Worm (Caenorhabditis elegans): ENCODE data around the gene cdh-4.

Gene cdh-4

ce11 chrIII:4470793-4471192 lies 49.4 kb upstream of the cdh-4 start (continued):
- TF ChIP-seq nhr-28 (tag; optimal IDR thresholded peaks at IDR 0.05), result peak; percentile 9
- no peak for TF ChIP-seq ZK546.5 (tag; optimal IDR thresholded peaks at IDR 0.05)
- TF ChIP-seq rbr-2 (tag; optimal IDR thresholded peaks at IDR 0.05), result peak; percentile 57
- TF ChIP-seq daf-12 (tag; optimal IDR thresholded peaks at IDR 0.05), result no peak
- peak; percentile 48; the same call in 1 of the 2 replicates for TF ChIP-seq saeg-2 (GFP tag; IDR thresholded peaks at IDR 0.05)
- peak; percentile 77 for TF ChIP-seq Y5F2A.4 (GFP tag; optimal IDR thresholded peaks at IDR 0.05)
- peak; percentile 50 for TF ChIP-seq zfp-2 (tag; optimal IDR thresholded peaks at IDR 0.05)
- peak; percentile 48 for TF ChIP-seq hlh-11 (tag; optimal IDR thresholded peaks at IDR 0.05)
- peak; percentile 87 for TF ChIP-seq ctbp-1 (GFP tag; IDR thresholded peaks at IDR 0.05)
- peak; percentile 79 for TF ChIP-seq nhr-25 (tag; optimal IDR thresholded peaks at IDR 0.05; ENCODE audit: borderline replicate concordance, insufficient read depth)
- peak; percentile 78; the same call in 1 of the 2 replicates for TF ChIP-seq F26F4.8 (GFP tag; conservative IDR thresholded peaks at IDR 0.05)
- TF ChIP-seq zfp-3 (GFP tag; conservative IDR thresholded peaks at IDR 0.05), result peak; percentile 83
- no peak for TF ChIP-seq lin-15B (tag; optimal IDR thresholded peaks at IDR 0.05)
- TF ChIP-seq nhr-102 (tag; optimal IDR thresholded peaks at IDR 0.05), result peak; percentile 90
- no peak for TF ChIP-seq cey-2 (tag; optimal IDR thresholded peaks at IDR 0.05; ENCODE audit: borderline replicate concordance, insufficient read depth)
- no peak for TF ChIP-seq snpc-4 (tag; optimal IDR thresholded peaks at IDR 0.05)
- TF ChIP-seq R02D3.7 (tag; optimal IDR thresholded peaks at IDR 0.05), result no peak

ce11 chrIII:4474908-4475307 lies 45.2 kb upstream of the cdh-4 start, which contains the start of gene ifet-1:
Gene ifet-1, minus strand, starts transcription at chrIII:4475150.
- no peak for TF ChIP-seq hlh-30 (tag; optimal IDR thresholded peaks at IDR 0.05; ENCODE audit: insufficient read depth)
- TF ChIP-seq tra-1 (GFP tag; IDR thresholded peaks at IDR 0.05), result 0 out of 2 replicates have a peak, but pooled peaks have one; percentile 21
- TF ChIP-seq aha-1 (tag), result peak; percentile 81
- no peak for TF ChIP-seq dpl-1 (GFP tag; optimal IDR thresholded peaks at IDR 0.05)
- no peak for TF ChIP-seq pha-4 (GFP tag; IDR thresholded peaks at IDR 0.05)
- no peak for TF ChIP-seq pha-4 (tag; optimal IDR thresholded peaks at IDR 0.05)
- no peak for TF ChIP-seq unc-130 (GFP tag; optimal IDR thresholded peaks at IDR 0.05)

- TF ChIP-seq ceh-32 (tag; optimal IDR thresholded peaks at IDR 0.05; ENCODE audit: poor library complexity) (peak; percentile 83), dmd-6 (GFP tag; IDR thresholded peaks at IDR 0.05) (peak; percentile 100), nhr-76 (tag; optimal IDR thresholded peaks at IDR 0.05) (peak; percentile 57), lin-29 (GFP tag; IDR thresholded peaks at IDR 0.05) (peak; percentile 95), mdt-29 (GFP tag; IDR thresholded peaks at IDR 0.05) (peak; percentile 93), aha-1 (tag) (peak; percentile 100), mxl-2 (GFP tag; conservative IDR thresholded peaks at IDR 0.05) (peak; percentile 77), daf-19 (GFP tag; conservative IDR thresholded peaks at IDR 0.05) (peak; percentile 94), dmd-8 (GFP tag; IDR thresholded peaks at IDR 0.05) (0 out of 2 replicates have a peak, but pooled peaks have one; percentile 48), ztf-11 (tag; optimal IDR thresholded peaks at IDR 0.05) (peak; percentile 71), spr-1 (tag; optimal IDR thresholded peaks at IDR 0.05) (peak; percentile 97), hlh-11 (tag; optimal IDR thresholded peaks at IDR 0.05) (peak; percentile 98), attf-4 (tag; optimal IDR thresholded peaks at IDR 0.05) (peak; percentile 74), F44E2.7 (GFP tag; IDR thresholded peaks at IDR 0.05) (no peak; the same call in 1 of the 2 replicates), R02D3.7 (tag; optimal IDR thresholded peaks at IDR 0.05) (peak; percentile 17), nhr-102 (tag; optimal IDR thresholded peaks at IDR 0.05) (peak; percentile 98), nhr-77 (tag; optimal IDR thresholded peaks at IDR 0.05) (peak; percentile 98), unc-62 (GFP tag; optimal IDR thresholded peaks at IDR 0.05 in 1 of 2) (peak in 1 of 2 experiments; percentile 99), unc-62 (tag; optimal IDR thresholded peaks at IDR 0.05) (no peak), fkh-10 (GFP tag; optimal IDR thresholded peaks at IDR 0.05) (peak; percentile 94), set-16 (GFP tag; IDR thresholded peaks at IDR 0.05) (0 out of 2 replicates have a peak, but pooled peaks have one; percentile 34), Y5F2A.4 (GFP tag; optimal IDR thresholded peaks at IDR 0.05) (peak; percentile 91), nhr-41 (GFP tag; IDR thresholded peaks at IDR 0.05) (peak; percentile 81), mxl-3 (GFP tag; optimal IDR thresholded peaks at IDR 0.05) (peak; percentile 96), egl-27 (tag; optimal IDR thresholded peaks at IDR 0.05) (no peak), nhr-6 (tag; optimal IDR thresholded peaks at IDR 0.05) (peak; percentile 95), ceh-44 (GFP tag; IDR thresholded peaks at IDR 0.05) (peak; percentile 72), hlh-30 (tag; optimal IDR thresholded peaks at IDR 0.05; ENCODE audit: insufficient read depth) (peak; percentile 99), ceh-62 (tag; optimal IDR thresholded peaks at IDR 0.05) (no peak)
These were observed 44.7 kb upstream of the cdh-4 start, which contains the start of gene rps-1 for ce11 chrIII:4475428-4475968. Gene rps-1, plus strand, starts transcription at chrIII:4475918.

Measured in whole organism, L4 larva.